Fruit fly (Drosophila melanogaster): Measurements from ENCODE around the gene CG11816.

DNA sequence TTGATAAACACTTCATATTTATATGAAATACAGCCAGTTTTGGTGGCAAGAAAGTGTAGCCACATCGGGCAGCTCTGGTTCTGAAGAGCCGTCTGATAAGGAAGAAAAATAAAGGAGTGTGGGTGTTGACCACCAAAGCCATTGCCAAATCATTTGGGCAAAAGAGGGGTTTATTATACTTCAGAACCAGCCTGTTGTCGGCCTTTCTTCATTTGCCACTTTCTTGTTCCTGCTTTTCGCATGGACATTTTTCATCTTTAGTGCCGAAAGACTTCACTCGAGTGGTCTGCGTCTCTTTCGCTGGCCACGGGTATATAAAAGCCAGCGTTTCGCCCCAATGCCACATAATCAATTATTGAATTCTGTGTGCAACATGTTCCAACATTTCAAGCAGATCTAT is 21.5 kb downstream of the CG11816 start, which contains the start of gene CG15756:
- no peak for TF ChIP-seq psq (GFP tag; optimal IDR thresholded peaks at IDR 0.05)
- no peak for TF ChIP-seq Sox102F (GFP tag; optimal IDR thresholded peaks at IDR 0.05)

All from whole organism, embryonic.